Fruit fly (Drosophila melanogaster): ENCODE data around the gene Ing3.

Ing3 gene

dm6 chrX:18643057-18643656 lies 9.7 kb downstream of the Ing3 start:
- TF ChIP-seq CG17801 (GFP tag; optimal IDR thresholded peaks at IDR 0.05; ENCODE audit: partially characterized antibody): no peak

dm6 chrX:18636275-18636947 lies 16.5 kb downstream of the Ing3 start:
- no peak for TF ChIP-seq CG17801 (GFP tag; optimal IDR thresholded peaks at IDR 0.05; ENCODE audit: partially characterized antibody)

- TF ChIP-seq CG17801 (GFP tag; optimal IDR thresholded peaks at IDR 0.05; ENCODE audit: partially characterized antibody): no peak
Observed at dm6 chrX:18635118-18635552, 17.8 kb downstream of the Ing3 start.

dm6 chrX:18634716-18635115 lies 18.2 kb downstream of the Ing3 start, which contains the start of gene wgn:
TSS of gene wgn (minus strand) at chrX:18634908.
- TF ChIP-seq CG17801 (GFP tag; optimal IDR thresholded peaks at IDR 0.05; ENCODE audit: partially characterized antibody): peak; percentile 6

- TF ChIP-seq CG17801 (GFP tag; optimal IDR thresholded peaks at IDR 0.05; ENCODE audit: partially characterized antibody): no peak
Observed at dm6 chrX:18630990-18631389, 21.9 kb downstream of the Ing3 start.

- TF ChIP-seq CG17801 (GFP tag; optimal IDR thresholded peaks at IDR 0.05; ENCODE audit: partially characterized antibody): no peak
Observed at dm6 chrX:18627002-18627401, 25.9 kb downstream of the Ing3 start.

dm6 chrX:18621649-18622346 lies 31.1 kb downstream of the Ing3 start:
- TF ChIP-seq CG17801 (GFP tag; optimal IDR thresholded peaks at IDR 0.05; ENCODE audit: partially characterized antibody): no peak

- no peak for TF ChIP-seq CG17801 (GFP tag; optimal IDR thresholded peaks at IDR 0.05; ENCODE audit: partially characterized antibody)
Observed at dm6 chrX:18618122-18618521, 34.8 kb downstream of the Ing3 start.

dm6 chrX:18617489-18617888 lies 35.4 kb downstream of the Ing3 start, which contains the start of gene CG15040:
TSS of gene CG15040 (minus strand) at chrX:18617589.
- TF ChIP-seq CG17801 (GFP tag; optimal IDR thresholded peaks at IDR 0.05; ENCODE audit: partially characterized antibody): no peak

dm6 chrX:18613434-18613833 lies 39.5 kb downstream of the Ing3 start:
- TF ChIP-seq CG17801 (GFP tag; optimal IDR thresholded peaks at IDR 0.05; ENCODE audit: partially characterized antibody): no peak

All from ovary, adult (tissue).